Worm (Caenorhabditis elegans) whole organism, L3 larva: ENCODE results near the gene srj-57.

Source experiments
- R02D3.7 ChIP-seq: fragments of 150-350 bp; optimal IDR thresholded peaks from 2 replicates; lab custom pipeline; 2014; ENCODE audit warnings: missing biosample characterization, missing genetic modification characterization
- egl-5 ChIP-seq: fragments of 150-350 bp; optimal IDR thresholded peaks from 2 replicates; lab custom pipeline; 2017; ENCODE audit warnings: missing biosample characterization, missing genetic modification reagents, missing genetic modification characterization, inconsistent platforms
- elt-2 ChIP-seq: sonication (generic microtip); optimal IDR thresholded peaks from 2 replicates; lab custom pipeline; 2016; ENCODE audit warnings: missing genetic modification reagents, mild to moderate bottlenecking, missing genetic modification characterization, missing compliant biosample characterization
- nhr-237 ChIP-seq: fragments of 150-350 bp; optimal IDR thresholded peaks from 2 replicates; lab custom pipeline; 2014; ENCODE audit warnings: missing biosample characterization, missing genetic modification characterization

DNA sequence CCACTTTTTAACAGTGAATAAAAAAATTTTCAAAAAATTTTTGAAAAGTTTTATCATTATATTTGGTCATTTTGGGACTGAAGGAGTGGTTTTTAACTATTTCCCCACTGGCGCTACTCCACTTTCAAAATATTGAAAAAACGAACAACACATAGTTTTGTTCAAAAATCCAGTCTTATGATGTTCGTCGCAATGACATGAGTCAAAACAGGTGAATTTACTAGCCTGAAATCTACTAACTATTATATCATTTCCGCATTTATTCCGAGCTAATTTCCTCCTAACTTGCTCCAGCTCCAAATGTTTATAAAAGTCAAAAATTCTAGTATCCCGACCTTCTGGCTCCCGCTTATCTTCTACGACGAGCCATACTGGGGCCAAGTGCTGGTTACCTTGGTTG, 29.0 kb upstream of the srj-57 start, which contains the start of gene sre-24:
- TF ChIP-seq R02D3.7 (no peak), nhr-237 (tag; lab: Kevin White, UChicago) (no peak), egl-5 (tag; lab: Kevin White, UChicago) (no peak), elt-2 (tag; lab: Kevin White, UChicago) (no peak)
